Fruit fly (Drosophila melanogaster) whole organism, pupa: ENCODE measurements around the gene CG42752.

ENCODE experiments used
- CG32121 ChIP-seq: fragments of 200-800 bp; sonication (Bioruptor generic); IDR thresholded peaks from 2 replicates; pipeline ENCODE4 v1.3.6; 2022; ENCODE audit warnings: missing biosample characterization, missing genetic modification characterization
- CG9948 ChIP-seq: fragments of 200-800 bp; sonication (Bioruptor generic); optimal IDR thresholded peaks from 2 replicates; lab custom pipeline; 2018; ENCODE audit warnings: missing biosample characterization, mild to moderate bottlenecking, missing genetic modification characterization, moderate library complexity
- Pif1A ChIP-seq: fragments of 200-800 bp; sonication (Bioruptor generic); optimal IDR thresholded peaks from 3 replicates; lab custom pipeline; 2016; ENCODE audit warnings: missing biosample characterization, missing genetic modification characterization
- fd96Ca ChIP-seq: fragments of 200-800 bp; sonication (Bioruptor generic); IDR thresholded peaks from 3 replicates; pipeline ENCODE4 v1.3.6; 2022; ENCODE audit warnings: missing biosample characterization, missing genetic modification characterization
- rn ChIP-seq: fragments of 200-800 bp; sonication (Bioruptor generic); IDR thresholded peaks from 2 replicates; pipeline ENCODE4 v1.3.6; 2022; ENCODE audit warnings: missing biosample characterization, missing genetic modification characterization

dm6 chr2L:18689376-18689775 lies 50.5 kb downstream of the CG42752 start, which contains the start of gene CG10336:
- TF ChIP-seq fd96Ca (GFP tag; lab: Robert Waterston, UW) (no peak), CG32121 (no peak), rn (no peak), CG9948 (no peak), Pif1A (no peak)
